Fruit fly (Drosophila melanogaster): ENCODE results near the gene CG32277.
A peak's percentile ranks its signal among the peaks of the same experiment; 100 is the strongest.

Gene CG32277

DNA sequence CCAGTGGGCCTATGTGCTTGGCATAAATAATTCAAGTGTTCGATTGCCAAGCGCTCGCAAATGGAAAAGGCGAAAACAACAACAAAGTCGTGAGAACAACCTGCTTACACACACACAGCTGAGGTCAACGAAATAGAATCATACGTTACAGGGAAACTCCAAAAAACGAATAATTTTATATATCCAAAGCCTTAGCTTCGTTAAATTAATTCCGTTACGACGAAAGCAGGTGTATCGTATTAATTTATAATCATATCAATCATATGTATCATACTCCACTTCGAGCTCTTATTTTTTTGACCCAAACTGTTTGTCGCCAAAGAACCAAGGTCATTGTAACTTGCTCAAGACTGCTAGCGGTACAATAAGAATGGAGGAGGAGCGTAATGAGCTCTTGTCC, 25.8 kb downstream of the CG32277 start (continued):
- peak in 1 of 2 experiments; percentile 89 for TF ChIP-seq Pdp1 (GFP tag; optimal IDR thresholded peaks at IDR 0.05)
- no peak for TF ChIP-seq crol (GFP tag; IDR thresholded peaks at IDR 0.05)
- peak; percentile 86 for TF ChIP-seq HLH3B (GFP tag; IDR thresholded peaks at IDR 0.05)
- TF ChIP-seq ind (GFP tag; optimal IDR thresholded peaks at IDR 0.05): peak; percentile 85
- TF ChIP-seq CG1602 (GFP tag; optimal IDR thresholded peaks at IDR 0.05): peak; percentile 77
- peak; percentile 86 for TF ChIP-seq CG12219 (GFP tag; optimal IDR thresholded peaks at IDR 0.05)
- no peak for TF ChIP-seq z (GFP tag; IDR thresholded peaks at IDR 0.05)
- TF ChIP-seq Gug (GFP tag; IDR thresholded peaks at IDR 0.05): peak; percentile 87
- TF ChIP-seq bigmax (GFP tag; optimal IDR thresholded peaks at IDR 0.05): peak; percentile 19
- TF ChIP-seq CG1233 (GFP tag; optimal IDR thresholded peaks at IDR 0.05): peak; percentile 89
- peak; percentile 81 for TF ChIP-seq CG15011 (GFP tag; optimal IDR thresholded peaks at IDR 0.05)
- TF ChIP-seq CG11723 (GFP tag; optimal IDR thresholded peaks at IDR 0.05): peak; percentile 68
- peak; percentile 85 for TF ChIP-seq CG4854 (GFP tag; optimal IDR thresholded peaks at IDR 0.05)
- no peak for TF ChIP-seq CG1832 (GFP tag; optimal IDR thresholded peaks at IDR 0.05)
- no peak for TF ChIP-seq Sin3A (optimal IDR thresholded peaks at IDR 0.05)
- TF ChIP-seq btn (GFP tag; optimal IDR thresholded peaks at IDR 0.05): peak; percentile 66
- TF ChIP-seq CG10147 (GFP tag; optimal IDR thresholded peaks at IDR 0.05): no peak
- TF ChIP-seq ara (GFP tag; IDR thresholded peaks at IDR 0.05): peak; percentile 89
- TF ChIP-seq CG2120 (GFP tag; optimal IDR thresholded peaks at IDR 0.05): peak; percentile 87
- TF ChIP-seq disco-r (GFP tag; optimal IDR thresholded peaks at IDR 0.05): peak; percentile 79
- peak; percentile 70 for TF ChIP-seq pnt (GFP tag; optimal IDR thresholded peaks at IDR 0.05)
- no peak for TF ChIP-seq bbx (GFP tag; IDR thresholded peaks at IDR 0.05; ENCODE audit: partially characterized antibody)
- peak; percentile 83 for TF ChIP-seq cas (GFP tag; IDR thresholded peaks at IDR 0.05)
- TF ChIP-seq H15 (GFP tag; IDR thresholded peaks at IDR 0.05): peak; percentile 89
- peak; percentile 70; the same call in 2 of the 3 replicates for TF ChIP-seq CG11560 (tag; IDR thresholded peaks at IDR 0.05)
- peak; percentile 93 for TF ChIP-seq Meics (GFP tag; optimal IDR thresholded peaks at IDR 0.05)
- peak; percentile 40 for TF ChIP-seq CG15073 (GFP tag; optimal IDR thresholded peaks at IDR 0.05)
- TF ChIP-seq vfl (GFP tag; optimal IDR thresholded peaks at IDR 0.05): peak; percentile 80
- TF ChIP-seq Elba2 (GFP tag; optimal IDR thresholded peaks at IDR 0.05): peak; percentile 30
- TF ChIP-seq dimm (GFP tag; IDR thresholded peaks at IDR 0.05): peak; percentile 43; the same call in 1 of the 2 replicates
- TF ChIP-seq CG8478 (optimal IDR thresholded peaks at IDR 0.05): no peak
- peak; percentile 90 for TF ChIP-seq CG4424 (GFP tag; optimal IDR thresholded peaks at IDR 0.05)
- TF ChIP-seq D (optimal IDR thresholded peaks at IDR 0.05): no peak
- peak; percentile 82 for TF ChIP-seq D (GFP tag; optimal IDR thresholded peaks at IDR 0.05)
- no peak for TF ChIP-seq nerfin-2 (GFP tag; IDR thresholded peaks at IDR 0.05; ENCODE audit: partially characterized antibody)
- TF ChIP-seq ranshi (GFP tag; IDR thresholded peaks at IDR 0.05): peak; percentile 91
- TF ChIP-seq sqz (GFP tag; optimal IDR thresholded peaks at IDR 0.05): no peak
- peak; percentile 90 for TF ChIP-seq CG1603 (tag; optimal IDR thresholded peaks at IDR 0.05)
- peak; percentile 75 for TF ChIP-seq ttk (GFP tag; IDR thresholded peaks at IDR 0.05)
- no peak for TF ChIP-seq gfzf (GFP tag; optimal IDR thresholded peaks at IDR 0.05)
- peak; percentile 63 for TF ChIP-seq CG32767 (GFP tag; IDR thresholded peaks at IDR 0.05)
- peak; percentile 27 for TF ChIP-seq TFAM (GFP tag; optimal IDR thresholded peaks at IDR 0.05)
- TF ChIP-seq stwl (tag; optimal IDR thresholded peaks at IDR 0.05): no peak
- no peak for TF ChIP-seq CG16813 (GFP tag; IDR thresholded peaks at IDR 0.05; ENCODE audit: partially characterized antibody)
- peak; percentile 46; the same call in 1 of the 3 replicates for TF ChIP-seq sr (GFP tag; IDR thresholded peaks at IDR 0.05)
- peak; percentile 81 for TF ChIP-seq CG13424 (tag; optimal IDR thresholded peaks at IDR 0.05)
- TF ChIP-seq CG17328 (GFP tag; IDR thresholded peaks at IDR 0.05): peak; percentile 89
- peak; percentile 97 for TF ChIP-seq sens (GFP tag)
- TF ChIP-seq Nf-YA (GFP tag; IDR thresholded peaks at IDR 0.05): peak; percentile 72
- no peak for TF ChIP-seq br (optimal IDR thresholded peaks at IDR 0.05)
- no peak for TF ChIP-seq Sox100B (GFP tag; optimal IDR thresholded peaks at IDR 0.05)
- peak; percentile 87 for TF ChIP-seq phol (tag; optimal IDR thresholded peaks at IDR 0.05)
- TF ChIP-seq CG12155 (GFP tag; optimal IDR thresholded peaks at IDR 0.05): peak; percentile 76

All from whole organism, embryonic.